Worm (Caenorhabditis elegans): Measurements from ENCODE around the gene kap-1.

kap-1 gene

DNA sequence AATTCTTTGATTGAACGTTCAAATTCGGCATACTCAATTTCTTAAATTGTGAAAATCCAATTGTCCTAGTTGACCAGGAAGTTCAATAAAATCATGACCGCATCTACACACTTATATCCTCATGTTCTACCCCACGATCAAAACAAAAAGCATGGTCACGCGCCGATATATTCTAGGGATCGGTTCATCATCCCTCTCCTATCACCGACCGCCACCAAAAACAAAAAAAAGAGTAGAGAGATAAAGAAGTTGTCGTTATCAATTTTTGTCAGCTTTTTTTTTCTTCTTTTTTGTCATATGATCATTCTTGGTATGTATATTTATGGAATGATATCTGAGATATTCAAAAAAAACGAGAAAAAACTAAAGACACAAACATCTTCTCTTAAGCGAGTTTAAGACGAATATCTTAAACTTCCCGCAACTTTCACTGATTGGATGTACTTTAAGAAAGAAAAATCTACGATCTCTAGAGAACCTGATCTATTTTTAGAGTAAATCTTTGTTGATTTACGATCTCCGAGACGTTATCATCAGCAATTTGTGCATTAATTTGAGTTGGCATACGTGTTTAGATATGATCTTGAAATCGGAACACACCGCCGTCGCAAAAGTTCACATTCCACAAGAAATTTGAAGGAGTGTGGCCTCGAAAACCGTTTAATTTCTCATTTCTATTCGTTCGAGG lies 33.5 kb upstream of the kap-1 start:
- TF ChIP-seq gmeb-2 (tag; optimal IDR thresholded peaks at IDR 0.05) (no peak), fax-1 (tag; optimal IDR thresholded peaks at IDR 0.05) (no peak), sdc-2 (tag; optimal IDR thresholded peaks at IDR 0.05) (no peak), unc-3 (GFP tag; conservative IDR thresholded peaks at IDR 0.05) (no peak), unc-3 (tag; optimal IDR thresholded peaks at IDR 0.05) (no peak), F13H6.1 (tag; optimal IDR thresholded peaks at IDR 0.05) (no peak)

DNA sequence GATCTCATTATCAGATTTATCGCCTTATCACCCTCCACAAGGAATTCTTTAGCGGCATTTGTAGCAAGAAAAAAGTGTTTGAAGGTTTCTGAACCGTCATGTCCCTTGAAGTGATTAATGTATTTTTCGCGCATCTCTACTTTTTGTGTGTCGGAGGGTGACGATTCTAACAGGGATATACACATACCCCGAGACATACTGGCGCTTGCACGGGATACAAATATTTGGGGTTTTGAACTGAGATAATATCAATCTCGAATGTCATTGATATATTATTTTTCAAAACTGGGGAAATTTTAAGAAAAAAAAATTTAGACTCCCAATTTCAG lies 33.0 kb upstream of the kap-1 start:
- TF ChIP-seq ceh-19 (GFP tag; optimal IDR thresholded peaks at IDR 0.05) = no peak
- TF ChIP-seq mec-3 (tag; optimal IDR thresholded peaks at IDR 0.05; ENCODE audit: borderline replicate concordance) = no peak
- TF ChIP-seq dve-1 (tag; optimal IDR thresholded peaks at IDR 0.05) = no peak
- TF ChIP-seq pat-9 (tag; optimal IDR thresholded peaks at IDR 0.05) = no peak
- no peak for TF ChIP-seq gmeb-2 (tag; optimal IDR thresholded peaks at IDR 0.05)
- TF ChIP-seq hlh-6 (tag; optimal IDR thresholded peaks at IDR 0.05) = no peak
- no peak for TF ChIP-seq ceh-45 (GFP tag; IDR thresholded peaks at IDR 0.05)
- no peak for TF ChIP-seq ahr-1 (tag; optimal IDR thresholded peaks at IDR 0.05)
- no peak for TF ChIP-seq ztf-16 (tag; optimal IDR thresholded peaks at IDR 0.05)
- no peak for TF ChIP-seq hlh-30 (tag; optimal IDR thresholded peaks at IDR 0.05; ENCODE audit: insufficient read depth)
- no peak for TF ChIP-seq ceh-18 (tag; optimal IDR thresholded peaks at IDR 0.05)
- TF ChIP-seq lim-6 (tag; optimal IDR thresholded peaks at IDR 0.05) = no peak
- TF ChIP-seq elt-2 (tag; optimal IDR thresholded peaks at IDR 0.05) = no peak
- no peak for TF ChIP-seq nhr-11 (tag; optimal IDR thresholded peaks at IDR 0.05)
- no peak for TF ChIP-seq nfya-1 (tag; optimal IDR thresholded peaks at IDR 0.05)

DNA sequence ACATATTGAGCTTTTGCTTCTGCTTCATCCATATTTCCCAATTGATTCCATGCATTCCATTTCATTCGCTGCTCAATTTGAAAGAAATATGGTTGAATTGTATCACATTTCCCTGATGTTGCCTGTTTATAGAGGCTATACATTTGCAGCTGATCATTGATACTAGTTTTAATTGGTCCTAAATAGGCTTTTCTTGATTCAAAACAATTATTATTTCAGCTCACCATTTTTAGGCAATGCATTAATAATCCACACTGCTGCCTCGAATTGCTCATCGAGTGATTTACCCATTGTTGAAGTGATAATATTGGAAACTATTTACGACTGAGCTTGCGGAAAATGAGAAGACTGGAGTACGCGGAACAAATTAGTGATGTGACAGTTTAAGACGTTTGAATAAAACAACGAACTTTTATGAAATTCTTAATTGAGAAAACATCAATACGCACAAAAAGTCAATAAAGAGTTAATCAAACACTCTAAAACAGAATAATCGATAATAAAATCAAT lies 30.0 kb upstream of the kap-1 start, which contains the start of gene acbp-4:
Gene acbp-4, minus strand, starts transcription at position 510 of the 510 bp plus-strand sequence.
- no peak for TF ChIP-seq Y22D7AL.16 (tag; optimal IDR thresholded peaks at IDR 0.05)
- no peak for TF ChIP-seq ahr-1 (tag; optimal IDR thresholded peaks at IDR 0.05)
- TF ChIP-seq ceh-34 (tag; optimal IDR thresholded peaks at IDR 0.05) = no peak
- TF ChIP-seq ref-2 (tag; optimal IDR thresholded peaks at IDR 0.05) = no peak
- TF ChIP-seq ceh-24 (tag; optimal IDR thresholded peaks at IDR 0.05) = no peak
- no peak for TF ChIP-seq nhr-232 (tag; optimal IDR thresholded peaks at IDR 0.05)
- TF ChIP-seq pax-1 (tag; optimal IDR thresholded peaks at IDR 0.05) = no peak
- TF ChIP-seq ets-4 (tag; optimal IDR thresholded peaks at IDR 0.05) = no peak
- TF ChIP-seq che-1 (tag; optimal IDR thresholded peaks at IDR 0.05) = no peak
- no peak for TF ChIP-seq pag-3 (tag; optimal IDR thresholded peaks at IDR 0.05; ENCODE audit: borderline replicate concordance)
- no peak for TF ChIP-seq K02D7.2 (tag; optimal IDR thresholded peaks at IDR 0.05)
- TF ChIP-seq zip-5 (tag; optimal IDR thresholded peaks at IDR 0.05) = no peak
- TF ChIP-seq hlh-13 (GFP tag; optimal IDR thresholded peaks at IDR 0.05) = no peak
- TF ChIP-seq hlh-8 (tag; optimal IDR thresholded peaks at IDR 0.05) = no peak
- no peak for TF ChIP-seq eyg-1 (tag; optimal IDR thresholded peaks at IDR 0.05)
- no peak for TF ChIP-seq ceh-2 (tag; optimal IDR thresholded peaks at IDR 0.05)
- TF ChIP-seq lim-6 (tag; optimal IDR thresholded peaks at IDR 0.05) = no peak

DNA sequence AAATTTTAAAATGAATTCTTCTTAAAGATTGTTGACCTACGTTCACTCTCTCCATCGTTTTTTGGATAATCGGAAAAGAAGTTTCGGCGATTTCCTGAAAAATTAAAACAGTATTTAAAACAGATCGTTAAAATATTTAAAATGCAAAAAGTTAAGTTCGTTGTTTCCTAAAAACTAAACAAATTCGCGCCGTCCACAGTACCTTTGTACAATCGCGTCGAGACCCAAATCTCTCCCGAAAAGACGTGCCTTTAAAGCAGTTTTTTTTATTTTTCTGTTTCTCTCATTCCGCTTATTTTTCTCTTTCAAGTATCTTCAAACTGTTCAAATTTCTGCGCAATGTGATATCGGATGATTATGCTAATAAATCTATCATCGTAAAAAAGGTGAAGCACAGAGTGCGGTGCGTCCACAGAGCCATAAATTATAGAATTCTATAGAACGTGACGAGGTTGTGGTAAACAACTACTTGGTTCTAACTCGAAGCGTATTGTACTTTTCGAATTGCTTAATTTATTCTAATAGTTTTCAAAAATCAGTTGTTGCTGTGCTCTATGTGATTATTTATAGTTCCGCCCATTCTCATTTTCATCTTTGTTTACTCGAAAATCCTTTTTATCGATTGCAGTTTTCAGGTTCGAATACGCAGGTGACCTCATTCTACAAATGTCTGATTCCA lies 27.8 kb upstream of the kap-1 start, which contains the start of the genes F56C9.6 and F56C9.3:
Gene F56C9.6, minus strand, starts transcription at position 112 of the 679 bp plus-strand sequence.
Gene F56C9.3, plus strand, starts transcription at position 629 of the 679 bp plus-strand sequence.
- no peak for TF ChIP-seq C38D4.7 (GFP tag; optimal IDR thresholded peaks at IDR 0.05)
- TF ChIP-seq ceh-18 (tag; optimal IDR thresholded peaks at IDR 0.05) = no peak
- no peak for TF ChIP-seq ceh-45 (GFP tag; IDR thresholded peaks at IDR 0.05)
- no peak for TF ChIP-seq hlh-15 (tag; optimal IDR thresholded peaks at IDR 0.05)
- no peak for TF ChIP-seq ceh-19 (GFP tag; optimal IDR thresholded peaks at IDR 0.05)
- no peak for TF ChIP-seq ceh-31 (tag; optimal IDR thresholded peaks at IDR 0.05)
- no peak for TF ChIP-seq dmd-4 (tag; optimal IDR thresholded peaks at IDR 0.05; ENCODE audit: borderline replicate concordance)
- no peak for TF ChIP-seq ceh-9 (tag; optimal IDR thresholded peaks at IDR 0.05)
- TF ChIP-seq npax-4 (tag; optimal IDR thresholded peaks at IDR 0.05) = no peak
- TF ChIP-seq odd-2 (tag; optimal IDR thresholded peaks at IDR 0.05) = no peak
- TF ChIP-seq pha-2 (tag; optimal IDR thresholded peaks at IDR 0.05) = no peak
- no peak for TF ChIP-seq C08G9.2 (tag; optimal IDR thresholded peaks at IDR 0.05)
- TF ChIP-seq hlh-8 (tag; optimal IDR thresholded peaks at IDR 0.05) = no peak
- no peak for TF ChIP-seq F13H6.1 (tag; optimal IDR thresholded peaks at IDR 0.05)
- no peak for TF ChIP-seq eyg-1 (tag; optimal IDR thresholded peaks at IDR 0.05)
- no peak for TF ChIP-seq unc-55 (GFP tag; optimal IDR thresholded peaks at IDR 0.05)
- TF ChIP-seq unc-86 (tag; optimal IDR thresholded peaks at IDR 0.05) = no peak

Measured in whole organism, late embryonic.